Fruit fly (Drosophila melanogaster): ENCODE results near the gene Cpr35B.

Gene Cpr35B

DNA sequence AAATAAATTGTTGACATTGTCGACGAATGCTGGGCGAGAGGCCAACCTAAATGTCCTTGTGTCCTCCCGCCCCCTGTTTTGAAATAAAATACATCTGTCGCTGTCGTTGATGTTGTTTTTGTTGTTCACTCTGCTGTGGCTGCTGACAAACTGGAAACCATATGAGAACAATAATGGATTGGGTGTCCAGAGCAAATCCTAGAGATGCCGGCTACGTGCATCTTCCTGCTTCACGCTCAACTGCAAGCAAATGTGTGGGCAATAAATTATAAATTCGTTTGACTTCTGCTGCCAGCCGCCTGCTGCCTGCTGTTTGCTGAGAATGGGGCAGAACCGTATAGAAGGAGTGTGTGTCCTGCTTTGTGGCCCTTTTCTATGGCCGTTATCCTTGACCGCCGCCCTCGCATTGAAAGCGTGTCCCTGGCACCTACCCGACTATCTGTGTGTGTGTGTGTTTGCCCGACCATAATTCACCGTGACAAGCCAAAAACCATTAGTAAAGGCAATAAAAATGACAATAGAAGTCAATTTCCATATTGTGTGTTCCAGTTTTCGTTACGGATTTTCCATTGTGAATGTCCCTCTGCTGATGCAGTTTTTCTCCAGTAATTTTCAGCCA, 18.8 kb upstream of the Cpr35B start:
- no peak for TF ChIP-seq Sin3A (optimal IDR thresholded peaks at IDR 0.05)
- TF ChIP-seq ttk (optimal IDR thresholded peaks at IDR 0.05) = no peak
- no peak for TF ChIP-seq psq (optimal IDR thresholded peaks at IDR 0.05)
- no peak for TF ChIP-seq Myc (optimal IDR thresholded peaks at IDR 0.05)
- TF ChIP-seq h (optimal IDR thresholded peaks at IDR 0.05) = no peak
- no peak for TF ChIP-seq insv (optimal IDR thresholded peaks at IDR 0.05)

DNA sequence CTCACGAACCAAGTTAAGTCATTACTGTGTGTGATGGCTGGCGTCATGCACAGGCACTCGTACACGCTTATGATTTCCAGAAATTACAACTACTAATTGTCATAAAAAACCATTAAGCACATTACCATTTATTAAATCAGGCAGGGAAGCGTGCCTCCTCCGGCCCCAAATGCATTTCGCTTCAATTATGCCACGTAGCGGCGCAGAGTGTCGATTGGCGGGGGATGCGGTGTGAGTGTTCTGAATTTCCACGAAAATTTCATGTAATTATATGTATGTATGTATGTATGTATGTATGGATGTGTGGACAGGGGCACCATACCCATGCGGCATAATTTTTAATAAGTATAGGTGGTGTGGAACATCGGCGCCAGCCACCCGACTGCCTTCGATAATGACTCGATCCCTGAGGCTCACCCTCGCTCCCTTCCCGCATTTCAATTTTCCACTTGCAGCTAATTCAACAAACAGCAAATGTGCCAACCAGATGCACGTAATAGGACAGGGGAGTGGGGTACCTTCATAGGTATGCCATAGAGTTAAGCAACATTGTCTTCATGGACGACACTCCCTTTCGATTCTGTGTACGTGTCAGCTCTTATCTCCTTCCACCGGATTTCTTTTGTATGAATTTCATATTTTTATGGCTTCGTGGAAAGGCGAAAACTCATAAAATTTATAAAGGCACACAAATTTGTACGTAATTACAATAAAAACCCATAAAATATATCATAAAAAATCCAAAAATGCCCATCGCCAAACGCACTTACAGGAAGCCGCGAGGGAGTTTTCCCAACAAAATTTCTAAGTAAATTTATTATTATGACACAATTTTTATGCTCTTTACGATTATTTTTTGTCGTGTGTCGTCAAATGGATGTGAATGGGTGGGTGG, 17.4 kb upstream of the Cpr35B start:
- TF ChIP-seq Sin3A (optimal IDR thresholded peaks at IDR 0.05) = no peak
- no peak for TF ChIP-seq Myc (optimal IDR thresholded peaks at IDR 0.05)

DNA sequence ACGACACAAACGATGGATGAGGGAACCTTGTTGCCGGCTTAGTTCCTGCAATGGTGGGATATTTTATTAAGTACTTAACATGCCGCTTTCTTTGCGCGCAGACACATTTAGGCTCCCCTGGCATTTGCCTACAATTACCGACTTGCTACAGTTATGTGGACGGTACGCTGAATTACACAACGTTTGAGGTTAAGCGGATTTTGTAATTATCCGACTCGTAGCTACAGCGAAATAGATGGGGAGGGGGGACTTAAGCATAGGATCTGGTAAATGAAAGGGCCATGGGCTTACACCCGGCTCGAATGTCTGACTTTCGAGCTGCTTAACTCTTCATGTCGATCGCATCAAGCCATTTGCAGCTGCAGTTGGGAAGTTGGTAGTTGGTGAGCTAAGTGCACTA, 16.3 kb upstream of the Cpr35B start:
- TF ChIP-seq Myc (optimal IDR thresholded peaks at IDR 0.05) (no peak), h (optimal IDR thresholded peaks at IDR 0.05) (no peak), insv (optimal IDR thresholded peaks at IDR 0.05) (no peak), psq (optimal IDR thresholded peaks at IDR 0.05) (no peak), ttk (optimal IDR thresholded peaks at IDR 0.05) (no peak), Sin3A (optimal IDR thresholded peaks at IDR 0.05) (no peak)

dm6 chr2L:14440908-14441307, 15.9 kb upstream of the Cpr35B start:
- no peak for TF ChIP-seq insv (optimal IDR thresholded peaks at IDR 0.05)
- TF ChIP-seq h (optimal IDR thresholded peaks at IDR 0.05) = no peak
- no peak for TF ChIP-seq Myc (optimal IDR thresholded peaks at IDR 0.05)
- TF ChIP-seq Sin3A (optimal IDR thresholded peaks at IDR 0.05) = no peak
- TF ChIP-seq ttk (optimal IDR thresholded peaks at IDR 0.05) = no peak
- TF ChIP-seq psq (optimal IDR thresholded peaks at IDR 0.05) = no peak

DNA sequence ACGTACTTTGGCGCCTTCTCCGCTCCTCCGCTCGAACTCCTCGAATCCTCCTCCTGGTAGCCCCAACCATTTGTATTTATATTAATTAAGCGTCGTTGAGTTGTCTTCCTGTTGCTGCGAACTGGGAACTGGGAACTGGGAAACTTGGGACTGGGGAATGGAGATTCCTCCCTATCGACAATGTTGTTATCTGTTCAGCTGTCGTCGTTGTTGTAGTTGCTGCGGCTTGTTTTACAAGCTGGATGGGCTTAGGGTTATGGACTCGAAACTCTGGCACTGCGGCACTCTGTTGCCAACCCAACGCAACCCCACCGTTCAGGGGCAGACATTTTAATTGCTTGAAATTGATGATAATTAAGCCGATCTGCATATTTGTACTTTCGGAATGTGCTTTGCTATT, 13.8 kb upstream of the Cpr35B start:
- no peak for TF ChIP-seq Sin3A (optimal IDR thresholded peaks at IDR 0.05)
- TF ChIP-seq psq (optimal IDR thresholded peaks at IDR 0.05) = no peak
- no peak for TF ChIP-seq insv (optimal IDR thresholded peaks at IDR 0.05)
- no peak for TF ChIP-seq ttk (optimal IDR thresholded peaks at IDR 0.05)
- no peak for TF ChIP-seq Myc (optimal IDR thresholded peaks at IDR 0.05)
- no peak for TF ChIP-seq h (optimal IDR thresholded peaks at IDR 0.05)

DNA sequence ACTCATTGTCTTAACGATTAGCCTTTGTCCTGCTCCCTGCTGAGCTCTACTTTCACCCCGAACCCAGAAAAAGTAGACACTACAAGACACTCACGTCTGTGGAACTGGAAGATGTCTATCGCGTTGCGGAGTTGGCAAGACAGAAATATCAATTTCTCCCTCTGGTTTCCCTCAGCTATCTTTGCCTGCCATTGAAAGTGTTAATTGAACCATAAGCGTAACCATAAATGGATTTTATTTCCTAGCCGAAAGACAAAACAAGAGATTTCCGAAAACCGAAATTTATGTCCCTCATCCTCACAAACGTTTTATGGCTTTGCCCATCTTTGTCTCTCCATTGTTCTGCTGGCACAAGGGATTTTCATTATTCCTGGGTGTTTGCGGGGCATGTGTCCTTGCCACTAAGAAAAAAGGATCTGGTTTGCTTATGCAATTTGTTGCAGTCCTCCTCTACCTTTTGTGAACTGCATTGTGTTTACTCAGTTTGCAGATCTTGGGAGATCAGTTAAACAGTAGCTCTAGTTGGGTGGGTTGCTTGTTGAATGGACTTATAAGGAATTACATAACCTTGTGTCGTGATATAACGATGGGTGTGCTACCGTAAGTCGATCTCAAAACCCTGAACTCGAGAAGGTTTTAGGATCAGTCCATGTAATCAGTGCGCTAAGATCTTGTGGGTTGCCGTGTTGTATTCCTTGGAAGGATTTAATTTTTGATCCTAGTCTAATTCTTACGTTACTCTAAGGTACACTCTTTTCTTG, 11.1 kb upstream of the Cpr35B start:
- TF ChIP-seq h (optimal IDR thresholded peaks at IDR 0.05) (no peak), psq (optimal IDR thresholded peaks at IDR 0.05) (no peak), Myc (optimal IDR thresholded peaks at IDR 0.05) (no peak), insv (optimal IDR thresholded peaks at IDR 0.05) (no peak)

DNA sequence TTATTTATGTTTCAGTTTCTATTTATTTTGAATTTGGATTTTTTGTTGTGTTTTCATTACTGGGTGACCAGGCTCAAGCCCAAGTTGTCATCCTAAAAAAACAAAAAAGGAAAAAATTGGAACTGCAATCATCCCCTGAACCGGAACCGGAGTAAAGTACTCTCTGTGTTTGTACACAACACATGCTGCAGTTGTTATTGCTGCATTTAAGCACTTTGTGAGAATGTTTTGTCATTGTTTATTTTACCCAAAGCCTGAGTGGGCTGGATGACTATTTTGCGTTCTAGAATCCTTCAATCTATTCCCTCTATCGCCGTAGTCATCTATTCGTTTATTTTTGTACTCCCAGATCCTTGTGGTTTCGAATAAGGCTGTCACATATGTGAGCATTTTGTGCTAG, 9.5 kb upstream of the Cpr35B start:
- no peak for TF ChIP-seq Sin3A (optimal IDR thresholded peaks at IDR 0.05)
- no peak for TF ChIP-seq psq (optimal IDR thresholded peaks at IDR 0.05)
- TF ChIP-seq insv (optimal IDR thresholded peaks at IDR 0.05) = no peak
- TF ChIP-seq Myc (optimal IDR thresholded peaks at IDR 0.05) = no peak

DNA sequence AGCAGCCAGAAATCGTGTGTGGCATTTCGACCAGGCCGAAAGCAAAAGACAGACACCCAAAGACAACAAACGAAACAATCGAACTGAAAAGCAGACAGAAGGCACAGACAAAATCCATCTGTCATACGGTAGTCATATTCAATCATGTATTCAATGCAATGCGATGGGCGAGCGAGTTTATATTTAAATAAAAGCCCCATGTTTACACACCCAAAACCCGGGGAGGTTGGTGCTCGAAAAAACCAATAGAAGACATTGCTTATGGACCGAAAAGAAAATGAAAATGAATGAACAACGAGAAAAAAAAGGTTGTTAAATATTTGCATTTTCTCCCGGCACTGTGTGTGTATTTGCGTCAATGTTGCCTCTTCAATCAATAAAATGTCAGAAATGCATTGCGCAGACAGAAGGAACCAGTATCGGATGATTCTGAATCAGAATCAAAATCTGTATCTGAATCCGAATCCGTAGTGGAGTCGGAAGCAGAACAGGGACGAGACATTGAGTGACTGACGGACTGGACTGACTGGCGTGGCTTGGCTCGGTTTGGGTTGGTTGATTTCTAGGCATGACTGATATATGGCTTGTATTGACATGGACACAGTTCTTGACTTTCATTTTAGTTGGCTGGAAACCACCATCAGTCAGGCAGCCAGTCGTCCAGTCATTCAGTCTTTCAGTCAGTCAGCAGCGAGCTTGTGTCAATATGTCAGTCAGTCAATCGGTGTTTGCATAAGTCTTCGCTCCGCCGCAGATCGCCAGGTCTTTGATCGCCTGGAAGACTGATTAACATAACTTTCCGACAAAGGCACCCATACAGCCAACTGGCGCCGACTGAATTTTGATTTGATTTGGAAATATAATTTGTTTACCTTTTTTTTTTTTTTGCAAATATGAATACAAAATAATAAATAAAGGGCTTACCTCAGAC, 7.7 kb upstream of the Cpr35B start:
- TF ChIP-seq Sin3A (optimal IDR thresholded peaks at IDR 0.05) (no peak), h (optimal IDR thresholded peaks at IDR 0.05) (no peak), Myc (optimal IDR thresholded peaks at IDR 0.05) (no peak), psq (optimal IDR thresholded peaks at IDR 0.05) (no peak), insv (optimal IDR thresholded peaks at IDR 0.05) (no peak), ttk (optimal IDR thresholded peaks at IDR 0.05) (no peak)

- TF ChIP-seq Myc (optimal IDR thresholded peaks at IDR 0.05) (no peak), ttk (optimal IDR thresholded peaks at IDR 0.05) (no peak), Sin3A (optimal IDR thresholded peaks at IDR 0.05) (no peak), psq (optimal IDR thresholded peaks at IDR 0.05) (no peak), h (optimal IDR thresholded peaks at IDR 0.05) (no peak), insv (optimal IDR thresholded peaks at IDR 0.05) (no peak)
These were observed 6.4 kb upstream of the Cpr35B start for dm6 chr2L:14431421-14431820.

DNA sequence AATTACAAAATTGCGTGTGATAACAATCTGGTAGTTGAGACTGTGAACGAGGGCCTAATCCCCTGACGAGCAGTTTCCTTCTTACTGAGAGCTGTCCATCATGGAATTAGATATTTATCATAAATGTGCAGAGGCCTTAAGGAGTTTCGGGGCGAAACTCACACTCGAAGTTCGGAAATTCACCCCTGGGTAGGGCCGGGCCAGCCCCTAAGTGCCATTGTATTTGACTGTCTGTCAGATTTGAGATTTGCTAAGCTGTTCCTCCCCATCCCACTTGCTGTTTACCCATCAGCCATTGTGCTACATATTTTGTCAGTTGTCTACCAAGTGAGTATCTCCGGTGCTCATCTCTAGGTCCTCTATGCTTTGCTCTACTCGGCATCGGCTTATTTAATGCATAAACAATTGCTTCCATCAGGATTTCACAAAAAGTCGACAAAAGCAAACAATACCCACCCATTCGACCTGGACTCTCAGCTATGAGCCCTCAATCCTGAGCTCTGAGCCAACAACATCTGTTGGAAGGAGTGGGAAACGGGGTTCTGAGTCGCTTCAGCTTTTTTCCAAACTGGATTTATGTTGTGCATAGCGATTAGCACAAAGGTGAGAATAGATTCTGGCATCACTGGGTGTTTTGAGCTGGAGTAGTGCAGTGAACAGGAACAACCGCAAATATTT, 5.3 kb upstream of the Cpr35B start:
- TF ChIP-seq Myc (optimal IDR thresholded peaks at IDR 0.05) (no peak), Sin3A (optimal IDR thresholded peaks at IDR 0.05) (no peak), psq (optimal IDR thresholded peaks at IDR 0.05) (no peak), ttk (optimal IDR thresholded peaks at IDR 0.05) (no peak), h (optimal IDR thresholded peaks at IDR 0.05) (no peak), insv (optimal IDR thresholded peaks at IDR 0.05) (no peak)
